Worm (Caenorhabditis elegans) whole organism, mixed stage, embryonic: ENCODE measurements around the gene F17A2.13.

ENCODE experiments used
- lin-13 ChIP-seq: fragments of 150-350 bp; optimal IDR thresholded peaks from 2 replicates; lab custom pipeline; 2014; ENCODE audit warnings: missing biosample characterization, missing genetic modification characterization
- nhr-12 ChIP-seq: fragments of 150-350 bp; optimal IDR thresholded peaks from 2 replicates; lab custom pipeline; 2014; ENCODE audit warnings: missing biosample characterization, missing genetic modification characterization
- nhr-237 ChIP-seq: fragments of 150-350 bp; optimal IDR thresholded peaks from 2 replicates; lab custom pipeline; 2014; ENCODE audit warnings: missing biosample characterization, missing genetic modification characterization
- sem-2 ChIP-seq: fragments of 200-800 bp; sonication (Bioruptor generic); optimal IDR thresholded peaks from 2 replicates; lab custom pipeline; 2018; ENCODE audit warnings: mild to moderate bottlenecking, missing genetic modification characterization, missing compliant biosample characterization
- unc-39 ChIP-seq: fragments of 150-350 bp; optimal IDR thresholded peaks from 2 replicates; lab custom pipeline; 2014; ENCODE audit warnings: missing biosample characterization, missing genetic modification characterization

DNA sequence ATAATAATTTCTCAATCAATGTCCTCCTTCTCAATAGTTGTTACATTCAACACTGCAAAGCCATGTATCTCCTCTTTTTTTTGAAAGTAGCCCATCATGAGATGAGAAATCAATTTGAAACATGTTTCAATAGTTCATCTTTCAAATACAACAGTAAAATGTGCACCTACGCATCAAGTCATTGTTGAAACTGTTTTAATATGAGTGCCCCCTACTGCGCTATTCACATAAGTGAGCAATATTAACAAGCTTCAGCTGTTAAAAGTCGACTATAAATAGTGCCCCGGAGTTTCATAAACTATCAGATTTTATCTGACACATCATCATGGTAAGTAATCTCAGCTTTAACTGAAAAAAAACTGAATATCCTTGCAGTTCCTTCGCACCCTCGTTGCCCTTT, 39.0 kb downstream of the F17A2.13 start, which contains the start of the genes nspc-15 and F19H6.6:
- TF ChIP-seq unc-39 (no peak), sem-2 (GFP tag; lab: Kevin White, UChicago) (no peak), nhr-12 (tag; lab: Kevin White, UChicago) (no peak), lin-13 (tag; lab: Kevin White, UChicago) (no peak), nhr-237 (tag; lab: Kevin White, UChicago) (no peak)
